Fruit fly (Drosophila melanogaster): ENCODE measurements around the gene CG5890.

CG5890 gene

dm6 chr3R:25888307-25889075 is 32.5 kb downstream of the CG5890 start, which contains the start of gene Lnk (continued):
- TF ChIP-seq Scr (GFP tag; IDR thresholded peaks at IDR 0.05; ENCODE audit: partially characterized antibody) (peak; percentile 89), CG8765 (GFP tag; IDR thresholded peaks at IDR 0.05) (peak; percentile 8; the same call in 1 of the 2 replicates), CG16813 (GFP tag; IDR thresholded peaks at IDR 0.05; ENCODE audit: partially characterized antibody) (peak; percentile 89), pnt (GFP tag; optimal IDR thresholded peaks at IDR 0.05) (no peak), trh (GFP tag; optimal IDR thresholded peaks at IDR 0.05) (peak; percentile 17), Dip3 (GFP tag; optimal IDR thresholded peaks at IDR 0.05) (no peak), sens (GFP tag) (peak; percentile 69), phol (tag; optimal IDR thresholded peaks at IDR 0.05) (peak; percentile 52), CG14860 (GFP tag; IDR thresholded peaks at IDR 0.05; ENCODE audit: partially characterized antibody) (peak; percentile 67; the same call in 2 of the 3 replicates), CG34224 (GFP tag; IDR thresholded peaks at IDR 0.05; ENCODE audit: partially characterized antibody) (peak; percentile 82), stwl (tag; optimal IDR thresholded peaks at IDR 0.05) (peak; percentile 51), Dp (GFP tag; optimal IDR thresholded peaks at IDR 0.05) (peak; percentile 96), sd (tag; optimal IDR thresholded peaks at IDR 0.05) (peak; percentile 90), Abd-B (GFP tag; optimal IDR thresholded peaks at IDR 0.05) (no peak), wor (GFP tag; IDR thresholded peaks at IDR 0.05) (no peak), Sry-δ (GFP tag; optimal IDR thresholded peaks at IDR 0.05) (peak; percentile 99), hkb (optimal IDR thresholded peaks at IDR 0.05) (peak; percentile 52), hkb (GFP tag; IDR thresholded peaks at IDR 0.05) (no peak), run (tag; optimal IDR thresholded peaks at IDR 0.05) (no peak), maf-S (GFP tag; optimal IDR thresholded peaks at IDR 0.05) (peak; percentile 15), wdn (GFP tag; IDR thresholded peaks at IDR 0.05) (no peak), CG4617 (GFP tag; optimal IDR thresholded peaks at IDR 0.05; ENCODE audit: borderline replicate concordance) (peak; percentile 87), HLH4C (GFP tag; IDR thresholded peaks at IDR 0.05; ENCODE audit: partially characterized antibody) (peak; percentile 75), E2f1 (GFP tag; IDR thresholded peaks at IDR 0.05) (no peak), HmgZ (tag; optimal IDR thresholded peaks at IDR 0.05) (peak; percentile 84), chinmo (GFP tag; IDR thresholded peaks at IDR 0.05; ENCODE audit: partially characterized antibody) (peak; percentile 90), CG6854 (GFP tag; optimal IDR thresholded peaks at IDR 0.05) (peak; percentile 18), NfI (GFP tag; optimal IDR thresholded peaks at IDR 0.05) (peak; percentile 13), Stat92E (GFP tag; optimal IDR thresholded peaks at IDR 0.05) (peak in 1 of 3 experiments; percentile 64), sr (GFP tag; IDR thresholded peaks at IDR 0.05) (peak; percentile 95), CG1603 (tag; optimal IDR thresholded peaks at IDR 0.05) (peak; percentile 83), CG12299 (tag; optimal IDR thresholded peaks at IDR 0.05) (no peak), CoRest (tag; optimal IDR thresholded peaks at IDR 0.05) (peak; percentile 39), hbn (GFP tag; IDR thresholded peaks at IDR 0.05; ENCODE audit: partially characterized antibody) (peak; percentile 92), CG10979 (tag; optimal IDR thresholded peaks at IDR 0.05) (peak; percentile 7), mld (GFP tag; IDR thresholded peaks at IDR 0.05; ENCODE audit: partially characterized antibody) (peak; percentile 86; the same call in 2 of the 3 replicates), ato (GFP tag; IDR thresholded peaks at IDR 0.05; ENCODE audit: partially characterized antibody) (peak; percentile 88), CTCF (GFP tag; optimal IDR thresholded peaks at IDR 0.05) (peak; percentile 88), CG1529 (GFP tag; optimal IDR thresholded peaks at IDR 0.05) (peak; percentile 31), trem (tag; optimal IDR thresholded peaks at IDR 0.05) (peak; percentile 75), CG9609 (GFP tag; optimal IDR thresholded peaks at IDR 0.05) (peak; percentile 21), D19A (tag; optimal IDR thresholded peaks at IDR 0.05) (no peak), crp (GFP tag; optimal IDR thresholded peaks at IDR 0.05) (no peak), CG9797 (GFP tag; optimal IDR thresholded peaks at IDR 0.05) (peak; percentile 79), Dek (tag; optimal IDR thresholded peaks at IDR 0.05) (peak; percentile 11), fd102C (GFP tag; optimal IDR thresholded peaks at IDR 0.05) (no peak), E2f2 (GFP tag; IDR thresholded peaks at IDR 0.05) (peak; percentile 98), sna (GFP tag; IDR thresholded peaks at IDR 0.05; ENCODE audit: partially characterized antibody) (peak; percentile 70)
